Worm (Caenorhabditis elegans) whole organism, midembryonic: Measurements from ENCODE around the gene C48D1.5.

Source experiments
- T22C8.4 ChIP-seq: fragments of 200-800 bp; sonication (Bioruptor generic); IDR thresholded peaks from 2 replicates; pipeline ENCODE4 v1.3.6; 2022; ENCODE audit warnings: missing genetic modification characterization, missing compliant biosample characterization
- flt-1 ChIP-seq: fragments of 200-800 bp; sonication (Bioruptor generic); IDR thresholded peaks from 2 replicates; pipeline ENCODE4 v1.3.6; 2022; ENCODE audit warnings: missing genetic modification characterization, missing compliant biosample characterization
- ztf-29 ChIP-seq: fragments of 200-800 bp; sonication (Bioruptor generic); IDR thresholded peaks from 2 replicates; pipeline ENCODE4 v1.3.6; 2022; ENCODE audit warnings: missing genetic modification reagents, missing genetic modification characterization, missing compliant biosample characterization

DNA sequence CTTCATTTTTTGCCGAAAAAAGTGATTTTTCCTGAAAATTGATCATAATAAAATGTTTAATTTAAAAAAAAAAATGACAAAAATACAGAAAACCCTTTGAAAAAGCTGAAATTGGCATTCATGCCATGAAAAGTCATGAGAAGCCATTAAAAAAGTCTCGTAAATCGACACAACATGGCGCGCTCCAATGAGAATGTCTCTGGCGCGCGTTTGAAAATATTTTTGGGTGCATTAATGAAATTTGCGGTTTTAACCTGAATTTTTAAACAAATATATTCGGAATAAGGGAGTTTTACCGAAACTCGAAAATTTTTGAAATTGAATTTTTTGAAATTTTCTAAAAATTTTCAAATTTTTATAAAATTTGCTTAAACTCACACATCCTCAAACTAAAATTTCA lies 26.0 kb downstream of the C48D1.5 start:
- no peak for TF ChIP-seq T22C8.4 (GFP tag; lab: Robert Waterston, UW)
- TF ChIP-seq flt-1 (GFP tag; lab: Robert Waterston, UW): no peak
- TF ChIP-seq ztf-29 (GFP tag; lab: Robert Waterston, UW): no peak
